Worm (Caenorhabditis elegans) whole organism, young adult: ENCODE measurements around the gene sru-39.

Source experiments
- B0035.1 ChIP-seq: sonication (generic microtip); optimal IDR thresholded peaks from 2 replicates; lab custom pipeline; 2016; ENCODE audit warnings: missing genetic modification characterization, mild to moderate bottlenecking, missing compliant biosample characterization, missing genotype, missing genetic modification reagents
- D2030.7 ChIP-seq: fragments of 200-800 bp; sonication (Bioruptor generic); IDR thresholded peaks from 2 replicates; pipeline ENCODE4 v1.3.6; 2022; ENCODE audit warnings: missing genetic modification reagents, missing genetic modification characterization, missing compliant biosample characterization
- F22D6.2 ChIP-seq: sonication (generic microtip); optimal IDR thresholded peaks from 2 replicates; lab custom pipeline; 2016; ENCODE audit warnings: mild to moderate bottlenecking, missing genetic modification characterization, missing compliant biosample characterization
- F23B12.7 ChIP-seq: sonication (generic microtip); optimal IDR thresholded peaks from 2 replicates; lab custom pipeline; 2017; ENCODE audit warnings: missing genetic modification characterization, mild to moderate bottlenecking, missing compliant biosample characterization, antibody characterized with exemption, moderate library complexity; ENCODE audit not compliant: insufficient read depth
- F55B11.4 ChIP-seq: sonication (generic microtip); optimal IDR thresholded peaks from 2 replicates; lab custom pipeline; 2016; ENCODE audit warnings: missing compliant biosample characterization, missing genetic modification characterization, borderline replicate concordance; ENCODE audit not compliant: insufficient read depth
- F57C9.4 ChIP-seq: sonication (generic microtip); optimal IDR thresholded peaks from 2 replicates; lab custom pipeline; 2017; ENCODE audit warnings: mild to moderate bottlenecking, missing genetic modification characterization, missing compliant biosample characterization
- Y56A3A.18 ChIP-seq: fragments of 200-800 bp; sonication (Bioruptor generic); IDR thresholded peaks from 2 replicates; pipeline ENCODE4 v1.3.6; 2022; ENCODE audit warnings: missing genetic modification reagents, missing genetic modification characterization, missing compliant biosample characterization
- akir-1 ChIP-seq: fragments of 200-800 bp; sonication (Bioruptor generic); optimal IDR thresholded peaks from 2 replicates; lab custom pipeline; 2018; ENCODE audit warnings: mild to moderate bottlenecking, missing genetic modification characterization, moderate library complexity, missing compliant biosample characterization
- aptf-3 ChIP-seq: fragments of 200-800 bp; sonication (Bioruptor generic); IDR thresholded peaks from 2 replicates; pipeline ENCODE4 v1.3.6; 2022; ENCODE audit warnings: missing genetic modification characterization, missing compliant biosample characterization
- bed-2 ChIP-seq: fragments of 200-800 bp; sonication (Bioruptor generic); IDR thresholded peaks from 2 replicates; pipeline ENCODE4 v1.3.6; 2022; ENCODE audit warnings: missing genetic modification reagents, missing genetic modification characterization, missing compliant biosample characterization
- ceh-100 ChIP-seq: fragments of 200-800 bp; sonication (Bioruptor generic); IDR thresholded peaks from 2 replicates; pipeline ENCODE4 v1.3.6; 2022; ENCODE audit warnings: missing genetic modification reagents, missing genetic modification characterization, missing compliant biosample characterization
- ceh-91 ChIP-seq: fragments of 200-800 bp; sonication (Bioruptor generic); IDR thresholded peaks from 2 replicates; pipeline ENCODE4 v1.3.6; 2022; ENCODE audit warnings: missing genetic modification reagents, missing genetic modification characterization, missing compliant biosample characterization
- chd-7 ChIP-seq: sonication (generic microtip); optimal IDR thresholded peaks from 2 replicates; lab custom pipeline; 2016; ENCODE audit warnings: mild to moderate bottlenecking, missing genetic modification characterization, moderate library complexity, missing compliant biosample characterization
- efl-1 ChIP-seq: fragments of 150-350 bp; optimal IDR thresholded peaks from 2 replicates; lab custom pipeline; 2014; ENCODE audit warnings: missing biosample characterization, missing genetic modification reagents, missing genetic modification characterization
- egl-18 ChIP-seq: fragments of 200-800 bp; sonication (Bioruptor generic); IDR thresholded peaks from 2 replicates; pipeline ENCODE4 v1.3.6; 2022; ENCODE audit warnings: missing genetic modification reagents, missing genetic modification characterization, missing compliant biosample characterization
- fkh-3 ChIP-seq: sonication (generic microtip); optimal IDR thresholded peaks from 2 replicates; lab custom pipeline; 2016; ENCODE audit warnings: mild to moderate bottlenecking, missing genetic modification characterization, missing compliant biosample characterization
- hlh-12 ChIP-seq: sonication (generic microtip); optimal IDR thresholded peaks from 2 replicates; lab custom pipeline; 2016; ENCODE audit warnings: missing genetic modification characterization, missing compliant biosample characterization
- hmg-20 ChIP-seq: fragments of 200-800 bp; sonication (Bioruptor generic); IDR thresholded peaks from 2 replicates; pipeline ENCODE4 v1.3.6; 2022; ENCODE audit warnings: missing genetic modification reagents, missing genetic modification characterization, missing compliant biosample characterization
- let-526 ChIP-seq: fragments of 200-800 bp; sonication (Bioruptor generic); IDR thresholded peaks from 2 replicates; pipeline ENCODE4 v1.3.6; 2022; ENCODE audit warnings: missing genetic modification reagents, missing genetic modification characterization, missing compliant biosample characterization
- let-607 ChIP-seq, 2 experiments: fragments of 200-800 bp in 1 of 2; sonication (Bioruptor generic) in 1 of 2; sonication (generic microtip) in 1 of 2; optimal IDR thresholded peaks; 2 replicates each; lab custom pipeline; 2016 to 2018; ENCODE audit warnings: mild to moderate bottlenecking in 2 of 2, missing compliant biosample characterization in 2 of 2, missing genetic modification characterization in 2 of 2, moderate library complexity in 2 of 2, missing genotype in 1 of 2
- mel-28 ChIP-seq: sonication (generic microtip); optimal IDR thresholded peaks from 2 replicates; lab custom pipeline; 2016; ENCODE audit warnings: borderline replicate concordance, mild to moderate bottlenecking, missing genetic modification characterization, missing compliant biosample characterization
- nhr-80 ChIP-seq: sonication (generic microtip); optimal IDR thresholded peaks from 2 replicates; lab custom pipeline; 2016; ENCODE audit warnings: missing genetic modification characterization, missing compliant biosample characterization
- nhr-90 ChIP-seq: sonication (generic microtip); optimal IDR thresholded peaks from 2 replicates; lab custom pipeline; 2016; ENCODE audit warnings: missing genotype, mild to moderate bottlenecking, missing genetic modification characterization, missing compliant biosample characterization
- repo-1 ChIP-seq: sonication (generic microtip); optimal IDR thresholded peaks from 2 replicates; lab custom pipeline; 2017; ENCODE audit warnings: mild to moderate bottlenecking, missing genetic modification characterization, missing compliant biosample characterization
- snpc-4 ChIP-seq, 5 experiments: fragments of 150-350 bp in 1 of 5; sonication (generic microtip) in 4 of 5; optimal IDR thresholded peaks; 2 replicates each; lab custom pipeline; 2014 to 2018; ENCODE audit warnings: missing genetic modification characterization in 5 of 5, missing biosample characterization in 3 of 5, antibody characterized with exemption in 2 of 5, mild to moderate bottlenecking in 2 of 5, missing compliant biosample characterization in 2 of 5, missing genotype in 2 of 5, moderate library complexity in 2 of 5, missing genetic modification reagents in 1 of 5
- somi-1 ChIP-seq: fragments of 200-800 bp; sonication (Bioruptor generic); optimal IDR thresholded peaks from 2 replicates; lab custom pipeline; 2018; ENCODE audit warnings: mild to moderate bottlenecking, missing genetic modification characterization, missing compliant biosample characterization
- sptf-2 ChIP-seq: fragments of 200-800 bp; sonication (Bioruptor generic); optimal IDR thresholded peaks from 2 replicates; lab custom pipeline; 2018; ENCODE audit warnings: mild to moderate bottlenecking, missing genetic modification characterization, missing compliant biosample characterization
- tbx-9 ChIP-seq: sonication (generic microtip); optimal IDR thresholded peaks from 2 replicates; lab custom pipeline; 2016; ENCODE audit warnings: borderline replicate concordance, missing genetic modification characterization, inconsistent platforms, missing compliant biosample characterization
- tlf-1 ChIP-seq: fragments of 200-800 bp; sonication (Bioruptor generic); optimal IDR thresholded peaks from 2 replicates; lab custom pipeline; 2018; ENCODE audit warnings: mild to moderate bottlenecking, missing genetic modification characterization, missing compliant biosample characterization
- unc-62 ChIP-seq: fragments of 150-350 bp; optimal IDR thresholded peaks from 2 replicates; lab custom pipeline; 2014; ENCODE audit warnings: missing biosample characterization, missing genetic modification reagents, missing genetic modification characterization
- ztf-22 ChIP-seq: fragments of 200-800 bp; sonication (Bioruptor generic); optimal IDR thresholded peaks from 2 replicates; lab custom pipeline; 2018; ENCODE audit warnings: mild to moderate bottlenecking, missing genetic modification characterization, moderate library complexity, missing compliant biosample characterization

Gene sru-39

ce11 chrV:9756242-9756641, 47.0 kb upstream of the sru-39 start, which contains the start of gene hrg-3:
hrg-3 (plus strand) TSS chrV:9756468.
- TF ChIP-seq nhr-80 (peak; percentile 72), unc-62 (GFP tag; lab: Kevin White, UChicago) (peak; percentile 18), nhr-90 (tag; lab: Kevin White, UChicago) (no peak), F57C9.4 (tag; lab: Kevin White, UChicago) (no peak)

- TF ChIP-seq ceh-100 (GFP tag; lab: Robert Waterston, UW) (no peak), let-607 (tag; optimal IDR thresholded peaks at IDR 0.05; lab: Kevin White, UChicago) (no peak), repo-1 (tag; lab: Kevin White, UChicago) (no peak), nhr-80 (no peak), egl-18 (GFP tag; lab: Robert Waterston, UW) (no peak), efl-1 (GFP tag; lab: Kevin White, UChicago) (no peak)
These were observed 45.4 kb upstream of the sru-39 start, which contains the start of gene F58E6.11 for ce11 chrV:9757884-9758283. F58E6.11 (minus strand) TSS chrV:9757984.

DNA sequence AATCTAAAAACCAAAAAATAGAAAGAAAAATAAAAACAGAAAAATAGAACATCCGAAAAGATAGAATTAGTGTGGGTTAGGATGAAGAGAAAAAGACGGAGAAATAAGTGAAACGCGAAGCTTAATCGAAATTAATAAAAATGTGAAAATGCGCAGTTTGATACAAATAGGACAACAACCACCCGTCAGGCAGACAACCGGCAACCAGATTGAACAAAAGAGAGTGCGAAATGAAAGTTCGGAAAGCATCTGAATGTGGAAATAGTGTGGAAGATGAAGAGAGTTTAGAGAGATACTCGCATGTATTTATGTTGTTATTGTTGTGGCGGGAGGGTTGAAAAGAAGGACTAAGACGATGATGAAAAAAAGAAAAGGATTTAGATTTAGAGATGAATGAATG, 44.8 kb upstream of the sru-39 start:
- TF ChIP-seq Y56A3A.18: no peak
- TF ChIP-seq F22D6.2 (tag; lab: Kevin White, UChicago): no peak
- no peak for TF ChIP-seq fkh-3 (tag; lab: Kevin White, UChicago)
- no peak for TF ChIP-seq bed-2 (GFP tag; lab: Robert Waterston, UW)
- TF ChIP-seq let-526 (GFP tag; lab: Robert Waterston, UW): no peak
- no peak for TF ChIP-seq ztf-22

DNA sequence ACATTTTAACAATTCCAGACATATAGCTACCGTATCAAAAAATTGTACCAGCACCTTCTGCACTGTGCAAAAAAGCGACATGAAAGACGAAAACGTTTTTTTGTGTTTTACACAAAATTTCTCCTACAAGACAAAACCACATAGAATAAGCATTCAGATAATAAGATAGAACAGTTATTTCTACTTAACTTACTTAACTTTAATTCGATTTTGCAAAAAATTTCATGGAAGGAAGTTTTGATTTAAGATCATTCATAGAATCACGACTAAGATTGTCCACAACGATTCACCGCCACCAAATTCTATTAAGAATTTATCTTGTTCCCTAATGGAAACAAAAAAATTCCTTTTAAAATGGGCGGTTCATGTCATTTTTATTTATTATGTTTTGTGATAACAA, 39.5 kb upstream of the sru-39 start:
- TF ChIP-seq somi-1 (GFP tag; lab: Kevin White, UChicago) (no peak), hlh-12 (tag; lab: Kevin White, UChicago) (no peak), ceh-91 (GFP tag; lab: Robert Waterston, UW) (no peak), F23B12.7 (tag; lab: Kevin White, UChicago) (no peak), F55B11.4 (tag; lab: Kevin White, UChicago) (no peak), hmg-20 (GFP tag; lab: Robert Waterston, UW) (no peak), mel-28 (tag; lab: Kevin White, UChicago) (no peak), sptf-2 (GFP tag; lab: Kevin White, UChicago) (no peak), B0035.1 (tag; lab: Kevin White, UChicago) (no peak), D2030.7 (GFP tag; lab: Robert Waterston, UW) (no peak), tbx-9 (tag; lab: Kevin White, UChicago) (no peak), snpc-4 (GFP tag; optimal IDR thresholded peaks at IDR 0.05; lab: Kevin White, UChicago) (no peak), snpc-4 (tag; optimal IDR thresholded peaks at IDR 0.05; lab: Kevin White, UChicago) (no peak), tlf-1 (GFP tag; lab: Kevin White, UChicago) (no peak)

ce11 chrV:9764552-9764951, 38.7 kb upstream of the sru-39 start:
- no peak for TF ChIP-seq tlf-1 (GFP tag; lab: Kevin White, UChicago)
- no peak for TF ChIP-seq aptf-3 (GFP tag; lab: Robert Waterston, UW)
- no peak for TF ChIP-seq chd-7 (tag; lab: Kevin White, UChicago)
- no peak for TF ChIP-seq D2030.7 (GFP tag; lab: Robert Waterston, UW)
- no peak for TF ChIP-seq akir-1
- no peak for TF ChIP-seq mel-28 (tag; lab: Kevin White, UChicago)
